Worm (Caenorhabditis elegans): ENCODE results near the gene cyp-35A5.

Gene cyp-35A5

DNA sequence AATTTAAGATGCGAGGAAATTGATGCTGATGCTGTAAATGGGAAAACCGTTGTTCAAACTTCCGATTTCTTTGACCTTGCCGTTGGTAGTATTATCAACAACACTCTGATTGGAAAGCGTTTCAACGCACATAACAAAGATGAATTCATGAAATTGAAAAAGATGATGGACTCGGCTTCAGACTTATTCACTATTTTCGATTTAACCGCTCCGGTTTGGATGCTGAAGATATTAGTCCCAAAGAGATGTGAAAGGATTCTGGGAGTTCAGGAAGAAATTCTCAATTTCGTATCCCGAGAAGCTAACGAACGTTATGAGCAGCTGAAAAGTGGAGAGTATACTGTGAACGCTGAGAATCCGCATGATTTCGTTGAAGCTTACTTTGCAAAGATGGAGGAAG is 7.2 kb downstream of the cyp-35A5 start:
- TF ChIP-seq lin-13 (tag; optimal IDR thresholded peaks at IDR 0.05), result no peak
- TF ChIP-seq hlh-1 (tag; optimal IDR thresholded peaks at IDR 0.05), result no peak
- TF ChIP-seq ceh-39 (tag; optimal IDR thresholded peaks at IDR 0.05), result no peak
- TF ChIP-seq ham-2 (GFP tag; optimal IDR thresholded peaks at IDR 0.05), result no peak
- TF ChIP-seq mep-1 (tag; optimal IDR thresholded peaks at IDR 0.05), result no peak
- no peak for TF ChIP-seq ztf-11 (tag; optimal IDR thresholded peaks at IDR 0.05)
- TF ChIP-seq unc-62 (GFP tag; optimal IDR thresholded peaks at IDR 0.05), result no peak
- TF ChIP-seq zip-8 (tag; optimal IDR thresholded peaks at IDR 0.05), result no peak

DNA sequence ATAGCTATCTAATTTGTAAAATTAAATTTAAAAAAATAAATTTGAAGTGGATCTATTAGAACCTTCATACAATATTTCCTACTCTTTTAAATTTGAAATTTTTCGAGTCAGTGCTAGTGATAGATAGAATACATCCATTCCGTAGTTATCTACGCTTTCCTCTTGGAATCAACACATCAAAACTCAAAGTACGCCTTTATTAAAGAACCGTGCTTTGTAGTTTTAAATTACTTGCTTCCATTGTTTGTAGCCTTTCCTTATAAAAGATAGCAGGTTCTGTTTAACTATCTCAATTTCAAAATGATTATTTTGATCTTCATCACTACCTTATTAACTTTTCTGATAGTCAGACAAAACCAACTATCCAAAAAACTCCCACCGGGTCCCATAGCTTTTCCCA is 8.9 kb downstream of the cyp-35A5 start, which contains the start of gene cyp-35B3:
cyp-35B3 (plus strand) TSS at position 301 of the 400 bp plus-strand sequence.
- TF ChIP-seq snpc-4 (tag; optimal IDR thresholded peaks at IDR 0.05) (no peak), nhr-2 (tag; optimal IDR thresholded peaks at IDR 0.05) (no peak), nhr-28 (tag; optimal IDR thresholded peaks at IDR 0.05) (no peak), blmp-1 (tag; optimal IDR thresholded peaks at IDR 0.05) (no peak), drap-1 (GFP tag; optimal IDR thresholded peaks at IDR 0.05) (no peak), ceh-43 (GFP tag; optimal IDR thresholded peaks at IDR 0.05) (no peak), sem-2 (GFP tag; optimal IDR thresholded peaks at IDR 0.05) (no peak), mep-1 (tag; optimal IDR thresholded peaks at IDR 0.05) (no peak), nhr-12 (tag; optimal IDR thresholded peaks at IDR 0.05) (no peak), hlh-1 (tag; optimal IDR thresholded peaks at IDR 0.05) (no peak), unc-39 (tag; optimal IDR thresholded peaks at IDR 0.05) (no peak), ceh-83 (GFP tag; optimal IDR thresholded peaks at IDR 0.05) (no peak), sptf-1 (tag; optimal IDR thresholded peaks at IDR 0.05) (no peak), flh-1 (GFP tag; optimal IDR thresholded peaks at IDR 0.05) (no peak), lsy-2 (tag; optimal IDR thresholded peaks at IDR 0.05) (no peak), pha-4 (tag; optimal IDR thresholded peaks at IDR 0.05) (no peak), ham-2 (GFP tag; optimal IDR thresholded peaks at IDR 0.05) (no peak)

DNA sequence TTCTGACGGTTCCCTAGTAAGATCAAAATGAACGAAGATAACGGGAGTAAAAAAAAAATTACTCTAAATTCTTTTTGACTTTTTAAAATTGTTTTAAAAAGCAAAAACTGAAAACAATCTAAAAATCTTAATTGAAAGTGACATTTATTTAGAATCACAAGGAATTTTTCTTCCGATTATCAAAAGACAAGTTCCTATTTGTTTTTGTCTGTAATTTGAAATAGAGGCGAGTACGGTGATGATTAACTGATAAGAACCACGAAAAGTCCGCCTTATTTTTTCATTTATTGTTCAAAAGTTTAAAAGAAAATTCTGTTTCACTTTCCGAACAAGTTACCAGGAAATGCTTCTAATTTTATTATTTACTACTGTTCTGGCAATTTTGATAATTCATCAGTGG is 13.6 kb downstream of the cyp-35A5 start, which contains the start of gene dach-1:
dach-1 (plus strand) TSS at position 301 of the 400 bp plus-strand sequence.
- TF ChIP-seq nhr-28 (tag; optimal IDR thresholded peaks at IDR 0.05), result no peak
- TF ChIP-seq ham-2 (GFP tag; optimal IDR thresholded peaks at IDR 0.05), result no peak
- no peak for TF ChIP-seq pha-4 (tag; optimal IDR thresholded peaks at IDR 0.05)
- TF ChIP-seq sptf-1 (tag; optimal IDR thresholded peaks at IDR 0.05), result no peak
- no peak for TF ChIP-seq nhr-12 (tag; optimal IDR thresholded peaks at IDR 0.05)
- TF ChIP-seq ceh-39 (tag; optimal IDR thresholded peaks at IDR 0.05), result no peak
- no peak for TF ChIP-seq zip-8 (tag; optimal IDR thresholded peaks at IDR 0.05)
- no peak for TF ChIP-seq ztf-11 (tag; optimal IDR thresholded peaks at IDR 0.05)
- TF ChIP-seq lin-32 (GFP tag; optimal IDR thresholded peaks at IDR 0.05), result no peak
- no peak for TF ChIP-seq blmp-1 (tag; optimal IDR thresholded peaks at IDR 0.05)

DNA sequence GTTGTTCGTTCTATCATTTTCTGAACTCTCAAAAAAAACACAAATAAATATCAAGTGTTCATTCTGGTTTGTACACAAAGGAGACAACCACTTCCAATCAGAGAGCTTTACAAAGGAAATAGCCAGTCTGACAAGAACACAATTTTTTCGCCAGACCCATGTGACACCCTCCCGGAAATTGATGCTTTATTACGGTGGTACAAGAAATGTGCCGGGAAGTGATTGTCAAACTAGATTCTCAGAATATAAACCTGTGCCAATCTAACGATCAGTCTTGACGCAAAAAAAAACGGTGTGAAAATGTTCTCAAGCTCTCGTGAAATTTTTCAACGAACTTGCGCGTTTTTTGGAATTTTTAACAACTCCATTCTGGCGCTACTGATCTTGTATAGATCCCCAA is 17.6 kb downstream of the cyp-35A5 start, which contains the start of gene str-247:
str-247 (plus strand) TSS at position 301 of the 400 bp plus-strand sequence.
- no peak for TF ChIP-seq mab-5 (tag; optimal IDR thresholded peaks at IDR 0.05)
- TF ChIP-seq cnd-1 (tag; optimal IDR thresholded peaks at IDR 0.05), result no peak
- TF ChIP-seq tbx-8 (GFP tag; optimal IDR thresholded peaks at IDR 0.05), result no peak
- no peak for TF ChIP-seq ztf-11 (tag; optimal IDR thresholded peaks at IDR 0.05)
- no peak for TF ChIP-seq unc-120 (tag; optimal IDR thresholded peaks at IDR 0.05; ENCODE audit: poor library complexity, severe bottlenecking)
- TF ChIP-seq blmp-1 (tag; optimal IDR thresholded peaks at IDR 0.05), result no peak
- TF ChIP-seq sptf-1 (tag; optimal IDR thresholded peaks at IDR 0.05), result no peak
- TF ChIP-seq nhr-12 (tag; optimal IDR thresholded peaks at IDR 0.05), result no peak
- no peak for TF ChIP-seq elt-3 (tag; optimal IDR thresholded peaks at IDR 0.05)
- TF ChIP-seq snpc-4 (tag; optimal IDR thresholded peaks at IDR 0.05), result no peak
- TF ChIP-seq pha-4 (tag; optimal IDR thresholded peaks at IDR 0.05), result no peak

DNA sequence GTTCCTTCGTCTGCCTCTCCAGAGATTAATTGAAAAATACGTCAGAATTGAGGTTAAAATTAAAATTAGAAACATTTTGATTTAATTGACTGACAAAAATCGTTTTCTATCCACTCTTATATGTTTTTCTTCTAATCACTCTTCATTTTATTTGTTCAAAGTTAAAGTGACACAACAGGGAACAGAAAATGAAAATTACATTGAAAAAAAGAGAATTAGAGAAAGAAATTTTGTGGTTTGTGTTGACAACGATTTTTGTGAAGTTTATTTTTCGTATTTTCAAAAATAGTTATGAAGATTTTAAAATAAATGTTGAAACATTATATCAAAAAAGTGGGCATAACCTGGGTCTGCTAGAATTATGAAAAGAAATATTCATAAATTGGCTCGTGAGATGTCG is 21.5 kb downstream of the cyp-35A5 start, which contains the start of gene cyp-34A5:
cyp-34A5 (minus strand) TSS at position 101 of the 400 bp plus-strand sequence.
- TF ChIP-seq cnd-1 (tag; optimal IDR thresholded peaks at IDR 0.05) (no peak), elt-1 (tag; optimal IDR thresholded peaks at IDR 0.05; ENCODE audit: borderline replicate concordance, insufficient read depth) (no peak), ham-2 (GFP tag; optimal IDR thresholded peaks at IDR 0.05) (no peak), bed-3 (GFP tag; optimal IDR thresholded peaks at IDR 0.05) (no peak), unc-120 (tag; optimal IDR thresholded peaks at IDR 0.05; ENCODE audit: poor library complexity, severe bottlenecking) (no peak), nhr-28 (tag; optimal IDR thresholded peaks at IDR 0.05) (no peak), sem-2 (GFP tag; optimal IDR thresholded peaks at IDR 0.05) (no peak), ceh-83 (GFP tag; optimal IDR thresholded peaks at IDR 0.05) (no peak), unc-39 (tag; optimal IDR thresholded peaks at IDR 0.05) (no peak), drap-1 (GFP tag; optimal IDR thresholded peaks at IDR 0.05) (no peak), nhr-2 (tag; optimal IDR thresholded peaks at IDR 0.05) (no peak)
